Fruit fly (Drosophila melanogaster) whole organism, pupa: ENCODE results near the gene chas.

Experiments
- CG12605 ChIP-seq: fragments of 200-800 bp; sonication (Bioruptor generic); IDR thresholded peaks from 2 replicates; pipeline ENCODE4 v1.3.6; 2022; ENCODE audit warnings: missing biosample characterization, missing genetic modification characterization
- CG14655 ChIP-seq: fragments of 200-800 bp; sonication (Bioruptor generic); optimal IDR thresholded peaks from 3 replicates; lab custom pipeline; 2017; ENCODE audit warnings: mild to moderate bottlenecking, missing biosample characterization, missing genetic modification reagents, missing genetic modification characterization
- CG32121 ChIP-seq: fragments of 200-800 bp; sonication (Bioruptor generic); IDR thresholded peaks from 2 replicates; pipeline ENCODE4 v1.3.6; 2022; ENCODE audit warnings: missing biosample characterization, missing genetic modification characterization
- CG34367 ChIP-seq: fragments of 200-800 bp; sonication (Bioruptor generic); optimal IDR thresholded peaks from 2 replicates; lab custom pipeline; 2018; ENCODE audit warnings: missing biosample characterization, mild to moderate bottlenecking, missing genetic modification characterization
- CG8301 ChIP-seq: fragments of 200-800 bp; sonication (Bioruptor generic); optimal IDR thresholded peaks from 2 replicates; lab custom pipeline; 2018; ENCODE audit warnings: missing biosample characterization, mild to moderate bottlenecking, missing genetic modification characterization
- CG9948 ChIP-seq: fragments of 200-800 bp; sonication (Bioruptor generic); optimal IDR thresholded peaks from 2 replicates; lab custom pipeline; 2018; ENCODE audit warnings: missing biosample characterization, mild to moderate bottlenecking, missing genetic modification characterization, moderate library complexity
- EcR ChIP-seq: fragments of 200-800 bp; sonication (Bioruptor generic); optimal IDR thresholded peaks from 3 replicates; lab custom pipeline; 2019; ENCODE audit warnings: missing biosample characterization, missing genetic modification characterization, mild to moderate bottlenecking, moderate library complexity, missing genetic modification reagents
- Ets98B ChIP-seq: fragments of 200-800 bp; sonication (Bioruptor generic); IDR thresholded peaks from 2 replicates; pipeline ENCODE4 v1.3.6; 2022; ENCODE audit warnings: missing biosample characterization, missing genetic modification characterization
- Pif1B ChIP-seq: fragments of 200-800 bp; sonication (Bioruptor generic); optimal IDR thresholded peaks from 3 replicates; lab custom pipeline; 2016; ENCODE audit warnings: missing biosample characterization, missing genetic modification characterization

dm6 chrX:17712995-17713739 lies 14.6 kb upstream of the chas start:
- TF ChIP-seq Ets98B (GFP tag; lab: Robert Waterston, UW): peak; percentile 8; the same call in 1 of the 2 replicates
- peak; percentile 54 for TF ChIP-seq CG8301 (tag; lab: Kevin White, UChicago)
- TF ChIP-seq CG9948 (tag; lab: Kevin White, UChicago): peak; percentile 18
- no peak for TF ChIP-seq CG34367
- TF ChIP-seq CG14655 (GFP tag; lab: Kevin White, UChicago): peak; percentile 70
- TF ChIP-seq CG12605 (GFP tag; lab: Robert Waterston, UW): no peak
- no peak for TF ChIP-seq EcR (GFP tag; lab: Kevin White, UChicago)
- no peak for TF ChIP-seq CG32121 (GFP tag; lab: Robert Waterston, UW)
- TF ChIP-seq Pif1B (GFP tag; lab: Kevin White, UChicago): peak; percentile 3
